Worm (Caenorhabditis elegans): ENCODE results near the gene F57C12.6.

F57C12.6 gene

DNA sequence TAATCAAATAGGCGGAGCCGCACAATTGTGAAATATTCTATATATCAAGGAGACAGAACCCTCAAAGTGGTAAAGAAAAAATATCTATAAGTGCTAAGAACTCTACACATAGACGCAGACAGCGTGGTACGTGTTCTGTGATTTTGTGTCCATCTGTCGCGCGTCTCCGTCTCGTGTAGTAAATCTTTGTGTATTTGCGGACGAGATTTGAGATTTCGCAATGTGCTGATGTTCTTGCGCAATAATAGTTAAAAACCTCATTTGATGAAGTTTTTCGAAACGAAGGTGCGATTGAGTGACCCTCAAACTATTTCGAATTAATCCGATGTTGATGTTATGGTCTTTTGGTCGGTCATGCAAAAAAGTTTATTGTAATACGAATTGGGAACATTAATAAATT lies 19.5 kb upstream of the F57C12.6 start:
- TF ChIP-seq blmp-1 (tag; optimal IDR thresholded peaks at IDR 0.05) (no peak), nhr-19 (GFP tag; conservative IDR thresholded peaks at IDR 0.05) (peak; percentile 17; the same call in 1 of the 2 replicates), fkh-8 (tag; optimal IDR thresholded peaks at IDR 0.05) (peak; percentile 82), pax-3 (tag; optimal IDR thresholded peaks at IDR 0.05) (no peak), ceh-82 (tag; optimal IDR thresholded peaks at IDR 0.05) (peak; percentile 69 to 87 (median 87)), snpc-4 (tag; optimal IDR thresholded peaks at IDR 0.05) (peak; percentile 29), F16B12.6 (tag; optimal IDR thresholded peaks at IDR 0.05) (peak; percentile 5), rnt-1 (tag; optimal IDR thresholded peaks at IDR 0.05) (peak; percentile 63), elt-2 (tag; optimal IDR thresholded peaks at IDR 0.05) (no peak), nhr-237 (tag; optimal IDR thresholded peaks at IDR 0.05) (peak; percentile 86), sox-4 (tag; optimal IDR thresholded peaks at IDR 0.05) (no peak), aha-1 (tag; optimal IDR thresholded peaks at IDR 0.05) (no peak), pag-3 (tag; optimal IDR thresholded peaks at IDR 0.05; ENCODE audit: borderline replicate concordance, insufficient read depth) (no peak), pqm-1 (tag; optimal IDR thresholded peaks at IDR 0.05) (no peak), nhr-12 (tag; optimal IDR thresholded peaks at IDR 0.05) (no peak), nhr-84 (tag; optimal IDR thresholded peaks at IDR 0.05) (no peak), sup-37 (GFP tag; optimal IDR thresholded peaks at IDR 0.05) (no peak), nhr-77 (tag; optimal IDR thresholded peaks at IDR 0.05) (peak; percentile 71), ceh-88 (GFP tag; IDR thresholded peaks at IDR 0.05) (no peak), ces-1 (GFP tag; optimal IDR thresholded peaks at IDR 0.05) (no peak), alr-1 (tag; optimal IDR thresholded peaks at IDR 0.05; ENCODE audit: borderline replicate concordance) (no peak), snu-23 (GFP tag; optimal IDR thresholded peaks at IDR 0.05) (peak; percentile 64), fkh-10 (GFP tag; optimal IDR thresholded peaks at IDR 0.05) (peak; percentile 41), hlh-4 (tag; optimal IDR thresholded peaks at IDR 0.05) (no peak), nhr-76 (tag; optimal IDR thresholded peaks at IDR 0.05) (no peak), mef-2 (tag; optimal IDR thresholded peaks at IDR 0.05) (no peak), egl-13 (tag; optimal IDR thresholded peaks at IDR 0.05) (peak; percentile 15), unc-130 (tag; optimal IDR thresholded peaks at IDR 0.05) (no peak), mdl-1 (tag; optimal IDR thresholded peaks at IDR 0.05) (peak in 1 of 2 experiments; percentile 77), grh-1 (GFP tag; IDR thresholded peaks at IDR 0.05) (no peak), nhr-47 (tag; optimal IDR thresholded peaks at IDR 0.05) (peak; percentile 69), nhr-71 (tag; optimal IDR thresholded peaks at IDR 0.05) (peak; percentile 82), lin-15B (tag; optimal IDR thresholded peaks at IDR 0.05) (no peak), fkh-4 (tag; optimal IDR thresholded peaks at IDR 0.05; ENCODE audit: borderline replicate concordance) (no peak), dsc-1 (tag; optimal IDR thresholded peaks at IDR 0.05) (peak; percentile 40), ztf-4 (tag; optimal IDR thresholded peaks at IDR 0.05) (no peak), C34B4.2 (tag; optimal IDR thresholded peaks at IDR 0.05) (no peak), unc-98 (GFP tag; IDR thresholded peaks at IDR 0.05) (no peak), aly-2 (tag; optimal IDR thresholded peaks at IDR 0.05) (no peak), efl-1 (optimal IDR thresholded peaks at IDR 0.05) (peak; percentile 22 to 63), efl-1 (GFP tag; optimal IDR thresholded peaks at IDR 0.05 in 1 of 2) (peak in 1 of 2 experiments; percentile 29), skn-1 (tag; optimal IDR thresholded peaks at IDR 0.05) (peak; percentile 99), nhr-11 (tag; optimal IDR thresholded peaks at IDR 0.05) (no peak), ama-1 (optimal IDR thresholded peaks at IDR 0.05) (no peak), vab-15 (tag; optimal IDR thresholded peaks at IDR 0.05) (no peak), sptf-1 (tag; optimal IDR thresholded peaks at IDR 0.05) (no peak), egl-27 (tag; optimal IDR thresholded peaks at IDR 0.05) (peak; percentile 7 to 54), efl-3 (GFP tag; optimal IDR thresholded peaks at IDR 0.05) (no peak), ceh-90 (tag; optimal IDR thresholded peaks at IDR 0.05) (peak; percentile 18), hpl-2 (GFP tag; optimal IDR thresholded peaks at IDR 0.05) (no peak), lin-13 (GFP tag; optimal IDR thresholded peaks at IDR 0.05) (no peak), ceh-8 (GFP tag; optimal IDR thresholded peaks at IDR 0.05) (no peak), Y116A8C.19 (tag; optimal IDR thresholded peaks at IDR 0.05; ENCODE audit: borderline replicate concordance) (no peak), lsy-2 (tag; optimal IDR thresholded peaks at IDR 0.05) (peak in 1 of 2 experiments; percentile 71)
